Worm (Caenorhabditis elegans) whole organism, mixed stage, embryonic: Measurements from ENCODE around the gene M153.3.

ENCODE experiments used
- M03D4.4 ChIP-seq: sonication (generic microtip); optimal IDR thresholded peaks from 2 replicates; lab custom pipeline; 2017; ENCODE audit warnings: mild to moderate bottlenecking, missing genetic modification characterization, missing compliant biosample characterization
- bed-3 ChIP-seq: fragments of 200-800 bp; sonication (Bioruptor generic); optimal IDR thresholded peaks from 3 replicates; lab custom pipeline; 2018; ENCODE audit warnings: mild to moderate bottlenecking, missing genetic modification characterization, moderate library complexity, missing compliant biosample characterization
- blmp-1 ChIP-seq: fragments of 150-350 bp; optimal IDR thresholded peaks from 2 replicates; lab custom pipeline; 2014; ENCODE audit warnings: missing biosample characterization, missing genetic modification characterization
- ceh-39 ChIP-seq: fragments of 150-350 bp; optimal IDR thresholded peaks from 2 replicates; lab custom pipeline; 2014; ENCODE audit warnings: missing biosample characterization, missing genetic modification characterization
- ceh-43 ChIP-seq: fragments of 200-800 bp; sonication (Bioruptor generic); optimal IDR thresholded peaks from 2 replicates; lab custom pipeline; 2018; ENCODE audit warnings: mild to moderate bottlenecking, missing genetic modification characterization, moderate library complexity, missing compliant biosample characterization
- ceh-83 ChIP-seq: fragments of 200-800 bp; sonication (Bioruptor generic); optimal IDR thresholded peaks from 2 replicates; lab custom pipeline; 2018; ENCODE audit warnings: mild to moderate bottlenecking, missing genetic modification characterization, missing compliant biosample characterization
- ces-1 ChIP-seq: fragments of 150-350 bp; optimal IDR thresholded peaks from 2 replicates; lab custom pipeline; 2014; ENCODE audit warnings: missing biosample characterization, missing genetic modification reagents, missing genetic modification characterization
- drap-1 ChIP-seq: fragments of 200-800 bp; sonication (Bioruptor generic); optimal IDR thresholded peaks from 3 replicates; lab custom pipeline; 2018; ENCODE audit warnings: mild to moderate bottlenecking, missing genetic modification characterization, missing compliant biosample characterization
- elt-1 ChIP-seq: sonication (generic microtip); optimal IDR thresholded peaks from 2 replicates; lab custom pipeline; 2017; ENCODE audit warnings: missing genetic modification characterization, mild to moderate bottlenecking, missing compliant biosample characterization, antibody characterized with exemption, moderate library complexity, borderline replicate concordance; ENCODE audit not compliant: insufficient read depth
- elt-3 ChIP-seq: fragments of 150-350 bp; optimal IDR thresholded peaks from 2 replicates; lab custom pipeline; 2014; ENCODE audit warnings: missing biosample characterization, missing genetic modification characterization
- flh-1 ChIP-seq: fragments of 200-800 bp; sonication (Bioruptor generic); optimal IDR thresholded peaks from 2 replicates; lab custom pipeline; 2018; ENCODE audit warnings: mild to moderate bottlenecking, missing genetic modification characterization, moderate library complexity, missing compliant biosample characterization
- ham-2 ChIP-seq: fragments of 200-800 bp; sonication (Bioruptor generic); optimal IDR thresholded peaks from 2 replicates; lab custom pipeline; 2018; ENCODE audit warnings: mild to moderate bottlenecking, missing genetic modification characterization, missing compliant biosample characterization
- hlh-1 ChIP-seq: fragments of 150-350 bp; optimal IDR thresholded peaks from 2 replicates; lab custom pipeline; 2014; ENCODE audit warnings: missing biosample characterization, missing genetic modification reagents, missing genetic modification characterization
- lin-32 ChIP-seq: fragments of 200-800 bp; sonication (Bioruptor generic); optimal IDR thresholded peaks from 2 replicates; lab custom pipeline; 2018; ENCODE audit warnings: mild to moderate bottlenecking, missing genetic modification characterization, missing compliant biosample characterization
- lsy-2 ChIP-seq: fragments of 150-350 bp; optimal IDR thresholded peaks from 2 replicates; lab custom pipeline; 2014; ENCODE audit warnings: missing biosample characterization, missing genetic modification characterization
- mab-5 ChIP-seq: fragments of 150-350 bp; optimal IDR thresholded peaks from 2 replicates; lab custom pipeline; 2014; ENCODE audit warnings: missing biosample characterization, missing genetic modification characterization
- mep-1 ChIP-seq: fragments of 150-350 bp; optimal IDR thresholded peaks from 2 replicates; lab custom pipeline; 2017; ENCODE audit warnings: missing biosample characterization, missing genetic modification reagents, missing genetic modification characterization, inconsistent platforms
- nhr-2 ChIP-seq: fragments of 150-350 bp; optimal IDR thresholded peaks from 2 replicates; lab custom pipeline; 2014; ENCODE audit warnings: missing biosample characterization, missing genetic modification characterization
- nhr-237 ChIP-seq: fragments of 150-350 bp; optimal IDR thresholded peaks from 2 replicates; lab custom pipeline; 2014; ENCODE audit warnings: missing biosample characterization, missing genetic modification characterization
- nhr-28 ChIP-seq: fragments of 150-350 bp; optimal IDR thresholded peaks from 2 replicates; lab custom pipeline; 2014; ENCODE audit warnings: missing biosample characterization, missing genetic modification characterization
- pha-4 ChIP-seq: fragments of 150-350 bp; optimal IDR thresholded peaks from 2 replicates; lab custom pipeline; 2018; ENCODE audit warnings: missing biosample characterization, missing genetic modification reagents, missing genetic modification characterization
- sem-2 ChIP-seq: fragments of 200-800 bp; sonication (Bioruptor generic); optimal IDR thresholded peaks from 2 replicates; lab custom pipeline; 2018; ENCODE audit warnings: mild to moderate bottlenecking, missing genetic modification characterization, missing compliant biosample characterization
- snpc-4 ChIP-seq: fragments of 150-350 bp; optimal IDR thresholded peaks from 2 replicates; lab custom pipeline; 2014; ENCODE audit warnings: missing biosample characterization, missing genetic modification characterization
- sptf-1 ChIP-seq: sonication (generic microtip); optimal IDR thresholded peaks from 2 replicates; lab custom pipeline; 2017; ENCODE audit warnings: mild to moderate bottlenecking, missing genetic modification characterization, moderate library complexity, missing compliant biosample characterization
- tbx-8 ChIP-seq: fragments of 200-800 bp; sonication (Bioruptor generic); optimal IDR thresholded peaks from 2 replicates; lab custom pipeline; 2018; ENCODE audit warnings: mild to moderate bottlenecking, missing genetic modification characterization, moderate library complexity, missing compliant biosample characterization
- unc-120 ChIP-seq: sonication (generic microtip); optimal IDR thresholded peaks from 2 replicates; lab custom pipeline; 2017; ENCODE audit warnings: missing genetic modification characterization, missing compliant biosample characterization; ENCODE audit not compliant: poor library complexity, severe bottlenecking
- unc-39 ChIP-seq: fragments of 150-350 bp; optimal IDR thresholded peaks from 2 replicates; lab custom pipeline; 2014; ENCODE audit warnings: missing biosample characterization, missing genetic modification characterization
- unc-62 ChIP-seq: fragments of 150-350 bp; optimal IDR thresholded peaks from 2 replicates; lab custom pipeline; 2014; ENCODE audit warnings: missing biosample characterization, missing genetic modification reagents, missing genetic modification characterization
- ztf-11 ChIP-seq: fragments of 150-350 bp; optimal IDR thresholded peaks from 2 replicates; lab custom pipeline; 2014; ENCODE audit warnings: missing biosample characterization, missing genetic modification characterization

The M153.3 gene

DNA sequence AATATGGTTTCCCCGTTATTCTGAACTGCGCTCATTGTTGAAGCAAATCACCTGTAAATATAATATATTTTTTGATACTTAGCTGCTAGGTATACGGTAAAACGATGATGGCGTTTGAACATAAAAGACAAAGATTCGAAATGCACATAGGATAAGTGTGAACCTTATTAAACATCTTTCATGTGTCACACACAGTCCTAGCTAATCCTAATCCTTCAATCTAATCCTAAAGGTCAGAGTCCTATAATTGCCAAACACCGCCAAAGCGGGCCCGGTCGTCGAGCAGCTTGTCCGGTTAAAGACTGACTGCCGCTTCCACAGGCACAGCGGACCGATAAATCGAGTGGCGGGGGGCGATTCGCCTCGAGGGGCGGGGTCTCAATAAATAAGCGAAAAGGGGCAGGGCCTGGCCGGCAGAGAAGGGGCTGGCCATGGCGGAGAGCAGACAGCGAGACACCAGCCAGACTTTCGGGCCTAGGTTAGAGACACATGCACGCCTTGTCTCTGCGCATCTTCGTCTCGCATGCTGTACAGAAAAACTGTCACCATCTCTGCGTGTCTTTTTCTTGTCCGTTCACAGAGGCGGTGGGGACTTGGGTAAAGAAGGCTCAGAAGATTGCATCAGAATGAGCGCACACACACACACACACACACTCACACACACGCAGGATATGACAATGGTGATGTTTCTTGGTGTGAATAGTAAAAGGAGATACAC is 29.1 kb downstream of the M153.3 start, which contains the start of gene F57G12.1 (continued):
- TF ChIP-seq pha-4 (tag; lab: Kevin White, UChicago) = peak; percentile 90
- TF ChIP-seq nhr-237 = peak; percentile 66
- TF ChIP-seq ceh-43 (GFP tag; lab: Kevin White, UChicago) = no peak
- TF ChIP-seq ces-1 (GFP tag; lab: Kevin White, UChicago) = peak; percentile 54
- TF ChIP-seq sptf-1 (tag; lab: Kevin White, UChicago) = peak; percentile 66
- no peak for TF ChIP-seq nhr-28 (tag; lab: Kevin White, UChicago)
- TF ChIP-seq mep-1 (tag; lab: Kevin White, UChicago) = peak; percentile 81
- no peak for TF ChIP-seq sem-2 (GFP tag; lab: Kevin White, UChicago)

DNA sequence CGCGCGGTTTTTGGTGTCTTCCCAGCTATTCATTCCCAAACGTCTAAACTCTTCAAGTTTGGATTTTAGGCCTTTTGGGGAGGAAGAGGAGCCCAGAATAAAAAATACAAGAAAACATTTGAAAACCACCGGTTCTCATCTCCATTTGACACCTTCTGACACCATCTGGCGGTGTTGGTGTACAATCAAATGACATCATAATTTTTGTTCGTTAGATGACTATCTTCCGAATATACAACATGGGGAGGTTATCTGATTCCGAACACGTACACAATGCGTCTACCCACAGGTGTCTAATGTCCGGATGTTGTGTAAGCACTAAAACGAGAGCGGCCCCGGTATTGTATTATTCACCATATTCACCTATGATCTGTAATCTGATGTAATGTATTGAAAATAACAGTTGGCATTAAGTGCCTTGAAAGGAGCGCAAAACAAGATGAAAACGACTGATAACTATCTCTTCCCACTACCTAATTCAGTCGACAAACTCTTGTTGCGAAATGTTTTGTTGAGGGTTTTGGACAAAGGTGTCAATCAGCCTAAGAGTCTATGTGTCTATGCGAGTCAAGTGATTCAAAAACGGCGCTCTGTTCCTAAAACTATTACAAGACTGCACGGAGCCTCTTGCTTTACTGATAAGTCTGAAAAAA is 29.9 kb downstream of the M153.3 start:
- TF ChIP-seq hlh-1 (no peak), elt-1 (tag; lab: Kevin White, UChicago) (peak; percentile 92), unc-62 (GFP tag; lab: Kevin White, UChicago) (peak; percentile 18), unc-39 (tag; lab: Kevin White, UChicago) (no peak), lin-32 (GFP tag; lab: Kevin White, UChicago) (peak; percentile 59), nhr-2 (tag; lab: Kevin White, UChicago) (peak; percentile 28)

DNA sequence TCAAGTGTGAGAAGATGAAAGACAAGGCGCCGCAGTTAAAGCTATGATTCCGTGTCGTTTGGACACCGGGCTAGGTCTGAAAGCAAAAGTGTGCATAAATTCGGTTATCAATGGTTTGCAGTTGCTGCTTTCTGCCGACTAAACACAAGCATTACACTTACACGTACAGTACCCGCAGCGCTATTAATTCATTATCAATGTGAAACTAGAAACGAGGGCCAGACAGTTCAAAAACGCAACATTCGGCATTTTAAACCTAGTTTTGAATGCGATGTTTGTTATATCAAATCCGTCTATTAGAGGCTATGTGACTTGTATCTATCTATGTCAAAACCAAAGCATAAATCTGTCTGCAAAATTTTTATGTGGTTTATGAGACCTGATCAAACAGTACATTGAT is 31.3 kb downstream of the M153.3 start:
- TF ChIP-seq nhr-2 (tag; lab: Kevin White, UChicago) = no peak
- no peak for TF ChIP-seq M03D4.4 (tag; lab: Kevin White, UChicago)
- no peak for TF ChIP-seq ceh-83 (GFP tag; lab: Kevin White, UChicago)
- TF ChIP-seq unc-120 (tag; lab: Kevin White, UChicago) = no peak
- no peak for TF ChIP-seq tbx-8 (GFP tag; lab: Kevin White, UChicago)
- TF ChIP-seq pha-4 (tag; lab: Kevin White, UChicago) = no peak
- TF ChIP-seq hlh-1 = no peak

DNA sequence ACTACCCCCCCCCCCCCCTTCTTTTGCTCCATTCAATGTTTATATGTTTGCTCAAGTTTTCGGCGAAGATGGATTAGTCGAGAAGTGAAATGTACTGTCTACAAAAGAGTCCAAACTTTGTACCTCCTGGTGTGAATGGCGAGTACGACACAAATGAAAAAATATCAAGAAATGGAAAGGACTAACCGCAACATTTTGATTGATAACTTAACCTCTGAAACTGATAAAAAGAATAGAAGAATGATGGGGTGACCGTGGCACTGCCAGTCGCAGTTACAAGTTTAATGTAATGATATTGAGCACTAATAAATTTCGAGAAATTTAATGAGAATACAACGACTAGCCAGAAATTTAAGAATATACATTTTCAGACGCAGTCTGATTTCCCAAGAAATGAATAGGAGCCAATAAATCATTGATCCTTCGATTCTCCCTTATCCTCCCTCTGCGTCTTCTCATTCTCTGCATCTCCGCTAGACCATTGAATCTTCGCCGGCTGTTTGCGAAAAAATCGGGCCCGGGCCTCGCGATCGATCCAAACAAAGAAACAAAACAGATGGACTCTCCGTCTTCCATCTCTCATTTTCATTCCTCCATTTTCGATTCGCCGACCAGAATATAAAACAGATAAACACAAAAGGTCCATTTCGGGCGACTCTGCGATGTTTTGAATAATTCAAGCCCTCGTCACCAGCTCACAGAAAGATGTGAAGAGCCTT is 32.2 kb downstream of the M153.3 start:
- TF ChIP-seq pha-4 (tag; lab: Kevin White, UChicago) (peak; percentile 23), snpc-4 (no peak)

DNA sequence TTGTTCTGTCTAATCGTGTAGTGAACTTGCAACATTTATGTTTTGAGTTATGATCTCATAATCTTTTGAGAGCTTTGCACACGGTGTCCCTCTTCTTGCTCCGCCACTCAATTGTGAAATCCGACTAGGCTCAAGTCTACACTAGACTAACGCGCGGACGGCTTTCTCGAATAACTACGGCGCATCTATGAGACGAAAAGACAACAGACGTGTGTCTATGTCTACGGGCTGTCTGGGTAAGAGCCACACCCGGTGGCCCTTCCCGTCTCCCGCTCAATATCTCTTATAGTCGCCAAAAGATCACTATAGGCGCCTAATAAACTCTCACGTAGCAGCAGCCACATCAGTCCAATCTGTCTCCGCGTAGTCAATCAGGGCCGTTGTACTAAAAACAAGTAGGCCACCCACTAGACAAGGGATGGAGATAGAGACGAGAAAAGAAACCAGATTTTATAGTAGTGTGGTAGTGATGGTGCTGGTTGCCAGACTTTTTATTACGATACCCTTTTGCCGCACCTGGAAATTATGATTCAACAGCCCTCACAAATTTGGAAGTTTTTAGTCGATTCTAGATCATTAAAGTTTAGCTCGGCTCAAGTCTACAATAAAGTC is 33.1 kb downstream of the M153.3 start:
- TF ChIP-seq drap-1 (GFP tag; lab: Kevin White, UChicago) = no peak
- TF ChIP-seq mab-5 (tag; lab: Kevin White, UChicago) = no peak
- no peak for TF ChIP-seq elt-1 (tag; lab: Kevin White, UChicago)
- TF ChIP-seq blmp-1 (tag; lab: Kevin White, UChicago) = no peak
- no peak for TF ChIP-seq unc-39 (tag; lab: Kevin White, UChicago)
- TF ChIP-seq ham-2 (GFP tag; lab: Kevin White, UChicago) = no peak
- no peak for TF ChIP-seq elt-3
- TF ChIP-seq ztf-11 (tag; lab: Kevin White, UChicago) = no peak
- no peak for TF ChIP-seq nhr-237
- TF ChIP-seq nhr-28 (tag; lab: Kevin White, UChicago) = no peak
- peak; percentile 70 for TF ChIP-seq unc-120 (tag; lab: Kevin White, UChicago)
- peak; percentile 20 for TF ChIP-seq hlh-1
- TF ChIP-seq lsy-2 (tag; lab: Kevin White, UChicago) = no peak
- TF ChIP-seq bed-3 (GFP tag; lab: Kevin White, UChicago) = no peak
- no peak for TF ChIP-seq ceh-39 (tag; lab: Kevin White, UChicago)
- no peak for TF ChIP-seq lin-32 (GFP tag; lab: Kevin White, UChicago)
- TF ChIP-seq unc-62 (GFP tag; lab: Kevin White, UChicago) = no peak
- no peak for TF ChIP-seq flh-1 (GFP tag; lab: Kevin White, UChicago)
- TF ChIP-seq M03D4.4 (tag; lab: Kevin White, UChicago) = no peak
- peak; percentile 40 for TF ChIP-seq pha-4 (tag; lab: Kevin White, UChicago)
- no peak for TF ChIP-seq mep-1 (tag; lab: Kevin White, UChicago)
